Worm (Caenorhabditis elegans): ENCODE data around the gene apc-10.

Gene apc-10

DNA sequence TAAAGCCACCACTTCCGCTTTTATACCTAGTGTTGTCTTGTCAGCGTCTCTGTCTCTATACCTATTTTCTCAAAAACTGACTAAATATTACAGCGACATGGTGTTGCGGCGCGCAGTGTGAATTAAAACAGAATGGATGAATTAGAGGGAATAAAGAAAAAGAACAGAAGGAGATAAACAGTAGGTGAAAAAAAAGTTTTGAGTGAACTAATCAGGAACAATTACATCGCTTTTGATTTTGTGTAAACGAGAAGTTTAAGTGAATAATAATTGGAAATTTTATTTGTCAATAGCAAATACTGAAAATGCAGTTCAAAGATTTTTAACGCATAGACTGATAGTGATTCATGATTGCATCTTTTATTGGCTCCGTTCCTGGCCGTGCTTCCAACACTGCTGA is 1.1 kb downstream of the apc-10 start, which contains the start of gene col-12:
Gene col-12 (minus strand): TSS at position 101 of the 400 bp plus-strand sequence.
- TF ChIP-seq ztf-29 (GFP tag; IDR thresholded peaks at IDR 0.05), result no peak

- no peak for TF ChIP-seq ztf-29 (GFP tag; IDR thresholded peaks at IDR 0.05)
- no peak for TF ChIP-seq tab-1 (GFP tag; IDR thresholded peaks at IDR 0.05)
- TF ChIP-seq cog-1 (tag; optimal IDR thresholded peaks at IDR 0.05), result no peak
- TF ChIP-seq ztf-23 (GFP tag; IDR thresholded peaks at IDR 0.05), result no peak
- no peak for TF ChIP-seq klf-2 (GFP tag; conservative IDR thresholded peaks at IDR 0.05)
- no peak for TF ChIP-seq med-1 (GFP tag; optimal IDR thresholded peaks at IDR 0.05; ENCODE audit: insufficient read depth)
Observed at ce11 chrV:10423511-10423910, 2.6 kb downstream of the apc-10 start.

DNA sequence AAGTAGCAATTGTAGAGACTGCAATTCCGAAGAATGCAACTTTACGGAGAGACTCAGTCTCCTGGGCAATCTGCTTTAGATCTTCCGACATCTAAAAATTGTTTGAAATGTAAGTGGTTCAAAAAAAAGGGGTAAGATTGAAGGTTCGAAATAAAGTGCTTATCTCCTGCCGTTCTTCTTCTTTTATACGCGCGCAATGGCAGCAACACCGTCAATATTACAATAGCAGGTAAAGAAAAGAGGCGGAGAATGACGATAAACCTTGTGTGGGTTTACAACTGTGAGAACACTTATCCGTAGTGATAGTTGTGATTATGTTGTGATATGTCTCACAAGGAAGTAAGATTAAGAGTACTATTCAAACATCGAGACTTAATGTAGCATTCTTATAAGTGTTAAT is 4.4 kb downstream of the apc-10 start, which contains the start of gene col-13:
Gene col-13 (minus strand): TSS at position 101 of the 400 bp plus-strand sequence.
- no peak for TF ChIP-seq ztf-23 (GFP tag; IDR thresholded peaks at IDR 0.05)
- no peak for TF ChIP-seq ztf-29 (GFP tag; IDR thresholded peaks at IDR 0.05)
- TF ChIP-seq flt-1 (GFP tag; IDR thresholded peaks at IDR 0.05), result no peak
- TF ChIP-seq klf-2 (GFP tag; conservative IDR thresholded peaks at IDR 0.05), result no peak
- no peak for TF ChIP-seq T22C8.4 (GFP tag; IDR thresholded peaks at IDR 0.05)
- TF ChIP-seq ref-1 (GFP tag; conservative IDR thresholded peaks at IDR 0.05), result no peak
- no peak for TF ChIP-seq med-1 (GFP tag; optimal IDR thresholded peaks at IDR 0.05; ENCODE audit: insufficient read depth)
- TF ChIP-seq cog-1 (tag; optimal IDR thresholded peaks at IDR 0.05), result no peak

- TF ChIP-seq ztf-29 (GFP tag; IDR thresholded peaks at IDR 0.05), result no peak
- TF ChIP-seq ztf-23 (GFP tag; IDR thresholded peaks at IDR 0.05), result no peak
- TF ChIP-seq flt-1 (GFP tag; IDR thresholded peaks at IDR 0.05), result no peak
- TF ChIP-seq cog-1 (tag; optimal IDR thresholded peaks at IDR 0.05), result no peak
- TF ChIP-seq ref-1 (GFP tag; conservative IDR thresholded peaks at IDR 0.05), result no peak
- TF ChIP-seq tab-1 (GFP tag; IDR thresholded peaks at IDR 0.05), result no peak
- no peak for TF ChIP-seq klf-2 (GFP tag; conservative IDR thresholded peaks at IDR 0.05)
- no peak for TF ChIP-seq med-1 (GFP tag; optimal IDR thresholded peaks at IDR 0.05; ENCODE audit: insufficient read depth)
- TF ChIP-seq T22C8.4 (GFP tag; IDR thresholded peaks at IDR 0.05), result no peak
Observed at ce11 chrV:10418961-10419360, 7.2 kb downstream of the apc-10 start, which contains the start of gene F15H10.5. Gene F15H10.5, minus strand, starts transcription at chrV:10419061.

DNA sequence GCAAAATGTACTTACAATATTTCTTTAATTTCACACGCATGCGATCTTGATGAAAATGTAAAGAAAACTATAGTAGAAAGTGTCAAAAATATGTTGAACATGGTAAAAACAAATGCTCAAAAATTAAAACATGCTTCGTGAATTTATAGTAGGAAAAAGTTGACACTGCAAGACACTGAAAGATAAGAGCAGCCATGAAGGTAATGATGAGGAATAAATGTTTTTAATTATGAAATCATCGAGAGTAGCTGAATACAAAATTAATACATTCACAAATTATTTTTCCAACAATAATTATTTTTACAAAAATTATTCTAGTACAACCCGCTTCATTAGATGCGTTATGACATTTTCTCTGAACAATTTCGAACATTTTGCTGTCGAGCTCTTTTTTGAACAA is 9.2 kb downstream of the apc-10 start, which contains the start of gene F15H10.10:
Gene F15H10.10 (minus strand): TSS at position 101 of the 400 bp plus-strand sequence.
- TF ChIP-seq cog-1 (tag; optimal IDR thresholded peaks at IDR 0.05) (no peak), med-1 (GFP tag; optimal IDR thresholded peaks at IDR 0.05; ENCODE audit: insufficient read depth) (no peak)

- TF ChIP-seq ztf-29 (GFP tag; IDR thresholded peaks at IDR 0.05), result no peak
- no peak for TF ChIP-seq med-1 (GFP tag; optimal IDR thresholded peaks at IDR 0.05; ENCODE audit: insufficient read depth)
- no peak for TF ChIP-seq T22C8.4 (GFP tag; IDR thresholded peaks at IDR 0.05)
- TF ChIP-seq flt-1 (GFP tag; IDR thresholded peaks at IDR 0.05), result no peak
- TF ChIP-seq klf-2 (GFP tag; conservative IDR thresholded peaks at IDR 0.05), result no peak
- TF ChIP-seq ref-1 (GFP tag; conservative IDR thresholded peaks at IDR 0.05), result no peak
- TF ChIP-seq ztf-23 (GFP tag; IDR thresholded peaks at IDR 0.05), result no peak
- TF ChIP-seq tab-1 (GFP tag; IDR thresholded peaks at IDR 0.05), result no peak
Observed at ce11 chrV:10414610-10415009, 11.5 kb downstream of the apc-10 start, which contains the start of gene F15H10.9. Gene F15H10.9, minus strand, starts transcription at chrV:10414710.

ce11 chrV:10410030-10410713 is 16.0 kb downstream of the apc-10 start, which contains the start of gene F15H10.12:
Gene F15H10.12, minus strand, starts transcription at chrV:10410080.
- TF ChIP-seq ztf-23 (GFP tag; IDR thresholded peaks at IDR 0.05) (no peak), ref-1 (GFP tag; conservative IDR thresholded peaks at IDR 0.05) (no peak), flt-1 (GFP tag; IDR thresholded peaks at IDR 0.05) (no peak), tab-1 (GFP tag; IDR thresholded peaks at IDR 0.05) (no peak), cog-1 (tag; optimal IDR thresholded peaks at IDR 0.05) (no peak), med-1 (GFP tag; optimal IDR thresholded peaks at IDR 0.05; ENCODE audit: insufficient read depth) (no peak), klf-2 (GFP tag; conservative IDR thresholded peaks at IDR 0.05) (no peak), T22C8.4 (GFP tag; IDR thresholded peaks at IDR 0.05) (no peak), ztf-29 (GFP tag; IDR thresholded peaks at IDR 0.05) (no peak)

ce11 chrV:10406313-10406712 is 19.8 kb downstream of the apc-10 start, which contains the start of gene F15H10.7:
Gene F15H10.7, minus strand, starts transcription at chrV:10406413.
- TF ChIP-seq klf-2 (GFP tag; conservative IDR thresholded peaks at IDR 0.05), result no peak
- TF ChIP-seq flt-1 (GFP tag; IDR thresholded peaks at IDR 0.05), result no peak
- TF ChIP-seq ref-1 (GFP tag; conservative IDR thresholded peaks at IDR 0.05), result no peak
- TF ChIP-seq ztf-29 (GFP tag; IDR thresholded peaks at IDR 0.05), result no peak
- no peak for TF ChIP-seq tab-1 (GFP tag; IDR thresholded peaks at IDR 0.05)
- TF ChIP-seq med-1 (GFP tag; optimal IDR thresholded peaks at IDR 0.05; ENCODE audit: insufficient read depth), result no peak
- TF ChIP-seq cog-1 (tag; optimal IDR thresholded peaks at IDR 0.05), result no peak
- no peak for TF ChIP-seq ztf-23 (GFP tag; IDR thresholded peaks at IDR 0.05)
- no peak for TF ChIP-seq T22C8.4 (GFP tag; IDR thresholded peaks at IDR 0.05)

DNA sequence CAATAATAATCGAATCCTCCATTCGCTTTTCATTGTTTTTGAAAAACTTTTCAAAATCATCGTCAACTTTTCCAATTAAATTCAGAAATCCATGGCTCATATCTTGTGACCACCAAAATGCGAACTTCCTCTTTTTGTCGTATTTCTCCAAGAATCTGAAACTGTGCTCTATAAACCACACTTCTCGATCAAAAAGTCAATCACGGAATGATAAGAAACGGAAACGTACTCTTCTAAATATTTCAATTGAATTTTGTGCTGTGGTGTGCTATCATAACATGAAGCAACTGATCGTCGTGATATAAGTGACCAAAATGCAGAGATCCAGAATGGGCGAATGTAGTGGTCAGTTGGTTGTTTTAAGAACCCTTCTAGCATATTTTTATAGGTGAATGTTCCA is 21.5 kb downstream of the apc-10 start:
- no peak for TF ChIP-seq tab-1 (GFP tag; IDR thresholded peaks at IDR 0.05)
- TF ChIP-seq flt-1 (GFP tag; IDR thresholded peaks at IDR 0.05), result no peak
- TF ChIP-seq klf-2 (GFP tag; conservative IDR thresholded peaks at IDR 0.05), result no peak
- TF ChIP-seq ztf-29 (GFP tag; IDR thresholded peaks at IDR 0.05), result no peak

DNA sequence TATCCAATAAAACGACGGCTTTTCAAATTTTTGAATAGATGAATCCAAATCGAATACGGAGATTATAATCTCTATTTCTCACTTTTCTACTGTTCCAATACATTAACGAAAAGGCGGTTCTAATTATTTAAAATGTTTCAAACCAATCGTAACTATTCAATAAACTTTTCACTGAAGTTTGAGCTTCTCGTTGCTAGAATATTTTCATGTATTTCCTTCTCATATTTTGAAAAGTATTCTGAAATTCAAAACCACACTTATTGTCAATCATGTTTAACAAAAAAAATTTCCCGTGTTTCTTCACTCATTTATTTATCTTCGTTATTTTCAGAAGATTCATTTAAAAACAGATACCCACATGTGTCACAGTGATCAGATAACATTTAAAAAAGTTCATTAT is 23.3 kb downstream of the apc-10 start, which contains the start of gene F15H10.8:
Gene F15H10.8 (minus strand): TSS at position 101 of the 400 bp plus-strand sequence.
- no peak for TF ChIP-seq klf-2 (GFP tag; conservative IDR thresholded peaks at IDR 0.05)
- no peak for TF ChIP-seq ref-1 (GFP tag; conservative IDR thresholded peaks at IDR 0.05)
- no peak for TF ChIP-seq flt-1 (GFP tag; IDR thresholded peaks at IDR 0.05)
- TF ChIP-seq tab-1 (GFP tag; IDR thresholded peaks at IDR 0.05), result no peak
- no peak for TF ChIP-seq ztf-23 (GFP tag; IDR thresholded peaks at IDR 0.05)
- no peak for TF ChIP-seq med-1 (GFP tag; optimal IDR thresholded peaks at IDR 0.05; ENCODE audit: insufficient read depth)
- no peak for TF ChIP-seq ztf-29 (GFP tag; IDR thresholded peaks at IDR 0.05)
